Worm (Caenorhabditis elegans) whole organism, young adult: ENCODE results near the gene F07E5.7.

Experiments used
- B0035.1 ChIP-seq: sonication (generic microtip); optimal IDR thresholded peaks from 2 replicates; lab custom pipeline; 2016; ENCODE audit warnings: missing genetic modification characterization, mild to moderate bottlenecking, missing compliant biosample characterization, missing genotype, missing genetic modification reagents
- F23B12.7 ChIP-seq: sonication (generic microtip); optimal IDR thresholded peaks from 2 replicates; lab custom pipeline; 2017; ENCODE audit warnings: missing genetic modification characterization, mild to moderate bottlenecking, missing compliant biosample characterization, antibody characterized with exemption, moderate library complexity; ENCODE audit not compliant: insufficient read depth
- F39B2.1 ChIP-seq: fragments of 200-800 bp; sonication (Bioruptor generic); IDR thresholded peaks from 2 replicates; pipeline ENCODE4 v1.3.6; 2022; ENCODE audit warnings: missing genetic modification reagents, missing genetic modification characterization, missing compliant biosample characterization
- F49E8.2 ChIP-seq: sonication (generic microtip); optimal IDR thresholded peaks from 3 replicates; lab custom pipeline; 2017; ENCODE audit warnings: missing genetic modification characterization, mild to moderate bottlenecking, missing compliant biosample characterization, antibody characterized with exemption, moderate library complexity; ENCODE audit not compliant: insufficient read depth
- F52B5.7 ChIP-seq: sonication (generic microtip); optimal IDR thresholded peaks from 2 replicates; lab custom pipeline; 2016; ENCODE audit warnings: mild to moderate bottlenecking, missing genetic modification characterization, missing compliant biosample characterization
- K11D2.4 ChIP-seq: fragments of 200-800 bp; sonication (Bioruptor generic); IDR thresholded peaks from 2 replicates; pipeline ENCODE4 v1.3.6; 2022; ENCODE audit warnings: missing genetic modification reagents, missing genetic modification characterization, missing compliant biosample characterization
- T07F8.4 ChIP-seq: sonication (generic microtip); optimal IDR thresholded peaks from 2 replicates; lab custom pipeline; 2016; ENCODE audit warnings: mild to moderate bottlenecking, missing genetic modification characterization, moderate library complexity, missing compliant biosample characterization
- Y56A3A.18 ChIP-seq: fragments of 200-800 bp; sonication (Bioruptor generic); IDR thresholded peaks from 2 replicates; pipeline ENCODE4 v1.3.6; 2022; ENCODE audit warnings: missing genetic modification reagents, missing genetic modification characterization, missing compliant biosample characterization
- Y95B8A.8 ChIP-seq: fragments of 200-800 bp; sonication (Bioruptor generic); IDR thresholded peaks from 2 replicates; pipeline ENCODE4 v1.3.6; 2022; ENCODE audit warnings: missing genetic modification reagents, missing genetic modification characterization, missing compliant biosample characterization
- ama-1 ChIP-seq, 3 experiments: fragments of 150-350 bp in 1 of 3; sonication (generic microtip) in 2 of 3; optimal IDR thresholded peaks; 2 replicates each; lab custom pipeline; 2014 to 2018; ENCODE audit warnings: missing biosample characterization in 2 of 3, missing genetic modification characterization in 2 of 3, missing genetic modification reagents in 2 of 3
- aptf-2 ChIP-seq: fragments of 200-800 bp; sonication (Bioruptor generic); conservative IDR thresholded peaks from 2 replicates; pipeline ENCODE4 v1.3.6; 2022; ENCODE audit warnings: missing genetic modification reagents, missing genetic modification characterization, missing compliant biosample characterization
- cebp-2 ChIP-seq: fragments of 200-800 bp; sonication (Bioruptor generic); IDR thresholded peaks from 2 replicates; pipeline ENCODE4 v1.3.6; 2022; ENCODE audit warnings: missing genetic modification characterization, missing compliant biosample characterization
- ceh-100 ChIP-seq: fragments of 200-800 bp; sonication (Bioruptor generic); IDR thresholded peaks from 2 replicates; pipeline ENCODE4 v1.3.6; 2022; ENCODE audit warnings: missing genetic modification reagents, missing genetic modification characterization, missing compliant biosample characterization
- ceh-40 ChIP-seq: fragments of 200-800 bp; sonication (Bioruptor generic); IDR thresholded peaks from 2 replicates; pipeline ENCODE4 v1.3.6; 2022; ENCODE audit warnings: missing genetic modification characterization, missing compliant biosample characterization
- ceh-58 ChIP-seq: fragments of 200-800 bp; sonication (Bioruptor generic); IDR thresholded peaks from 2 replicates; pipeline ENCODE4 v1.3.6; 2022; ENCODE audit warnings: missing genetic modification characterization, missing compliant biosample characterization
- ceh-79 ChIP-seq: sonication (generic microtip); optimal IDR thresholded peaks from 2 replicates; lab custom pipeline; 2017; ENCODE audit warnings: mild to moderate bottlenecking, missing genetic modification characterization, missing compliant biosample characterization
- die-1 ChIP-seq: sonication (generic microtip); optimal IDR thresholded peaks from 2 replicates; lab custom pipeline; 2016; ENCODE audit warnings: missing genotype, mild to moderate bottlenecking, missing genetic modification characterization, missing compliant biosample characterization
- ekl-4 ChIP-seq: fragments of 200-800 bp; sonication (Bioruptor generic); IDR thresholded peaks from 2 replicates; pipeline ENCODE4 v1.3.6; 2022; ENCODE audit warnings: missing genetic modification reagents, missing genetic modification characterization, missing compliant biosample characterization
- ets-4 ChIP-seq: fragments of 200-800 bp; sonication (Bioruptor generic); optimal IDR thresholded peaks from 2 replicates; lab custom pipeline; 2018; ENCODE audit warnings: mild to moderate bottlenecking, missing genetic modification characterization, missing compliant biosample characterization
- him-1 ChIP-seq: sonication (generic microtip); optimal IDR thresholded peaks from 2 replicates; lab custom pipeline; 2016; ENCODE audit warnings: missing genotype, missing genetic modification reagents, missing genetic modification characterization, missing compliant biosample characterization
- hrde-1 ChIP-seq: sonication (generic microtip); optimal IDR thresholded peaks from 2 replicates; lab custom pipeline; 2016; ENCODE audit warnings: missing genetic modification characterization, mild to moderate bottlenecking, missing compliant biosample characterization, moderate library complexity, missing genotype, missing genetic modification reagents, borderline replicate concordance
- lag-1 ChIP-seq: fragments of 200-800 bp; sonication (Bioruptor generic); IDR thresholded peaks from 2 replicates; pipeline ENCODE4 v1.3.6; 2022; ENCODE audit warnings: missing genetic modification reagents, missing genetic modification characterization, missing compliant biosample characterization
- lin-26 ChIP-seq: fragments of 200-800 bp; sonication (Bioruptor generic); IDR thresholded peaks from 2 replicates; pipeline ENCODE4 v1.3.6; 2022; ENCODE audit warnings: missing genetic modification reagents, missing genetic modification characterization, missing compliant biosample characterization
- mcd-1 ChIP-seq: fragments of 200-800 bp; sonication (Bioruptor generic); IDR thresholded peaks from 2 replicates; pipeline ENCODE4 v1.3.6; 2022; ENCODE audit warnings: missing genetic modification reagents, missing genetic modification characterization, missing compliant biosample characterization
- nhr-80 ChIP-seq: sonication (generic microtip); optimal IDR thresholded peaks from 2 replicates; lab custom pipeline; 2016; ENCODE audit warnings: missing genetic modification characterization, missing compliant biosample characterization
- snpc-1.1 ChIP-seq: sonication (generic microtip); optimal IDR thresholded peaks from 2 replicates; lab custom pipeline; 2017; ENCODE audit warnings: missing genetic modification characterization, mild to moderate bottlenecking, missing compliant biosample characterization, antibody characterized with exemption, moderate library complexity, missing genotype, missing genetic modification reagents; ENCODE audit not compliant: insufficient read depth
- snpc-3.4 ChIP-seq: sonication (generic microtip); optimal IDR thresholded peaks from 2 replicates; lab custom pipeline; 2017; ENCODE audit warnings: missing genetic modification characterization, mild to moderate bottlenecking, missing compliant biosample characterization, antibody characterized with exemption, moderate library complexity, missing genotype, missing genetic modification reagents
- tbx-9 ChIP-seq: sonication (generic microtip); optimal IDR thresholded peaks from 2 replicates; lab custom pipeline; 2016; ENCODE audit warnings: borderline replicate concordance, missing genetic modification characterization, inconsistent platforms, missing compliant biosample characterization
- unc-130 ChIP-seq: sonication (generic microtip); optimal IDR thresholded peaks from 2 replicates; lab custom pipeline; 2016; ENCODE audit warnings: missing genetic modification reagents, missing genetic modification characterization, missing compliant biosample characterization
- unc-62 ChIP-seq: fragments of 150-350 bp; optimal IDR thresholded peaks from 2 replicates; lab custom pipeline; 2014; ENCODE audit warnings: missing biosample characterization, missing genetic modification reagents, missing genetic modification characterization
- zfh-2 ChIP-seq: fragments of 200-800 bp; sonication (Bioruptor generic); conservative IDR thresholded peaks from 2 replicates; pipeline ENCODE4 v1.3.6; 2022; ENCODE audit warnings: missing genetic modification reagents, missing genetic modification characterization, missing compliant biosample characterization
- ztf-26 ChIP-seq: sonication (generic microtip); optimal IDR thresholded peaks from 2 replicates; lab custom pipeline; 2017; ENCODE audit warnings: missing genetic modification characterization, missing compliant biosample characterization

F07E5.7 gene

ce11 chrII:2109943-2110342 lies 38.6 kb upstream of the F07E5.7 start, which contains the start of gene R52.5:
Gene R52.5, minus strand, starts transcription at chrII:2110043.
- TF ChIP-seq him-1 = peak; percentile 52
- TF ChIP-seq zfh-2 (GFP tag; lab: Robert Waterston, UW) = no peak
- TF ChIP-seq mcd-1 (GFP tag; lab: Robert Waterston, UW) = no peak

DNA sequence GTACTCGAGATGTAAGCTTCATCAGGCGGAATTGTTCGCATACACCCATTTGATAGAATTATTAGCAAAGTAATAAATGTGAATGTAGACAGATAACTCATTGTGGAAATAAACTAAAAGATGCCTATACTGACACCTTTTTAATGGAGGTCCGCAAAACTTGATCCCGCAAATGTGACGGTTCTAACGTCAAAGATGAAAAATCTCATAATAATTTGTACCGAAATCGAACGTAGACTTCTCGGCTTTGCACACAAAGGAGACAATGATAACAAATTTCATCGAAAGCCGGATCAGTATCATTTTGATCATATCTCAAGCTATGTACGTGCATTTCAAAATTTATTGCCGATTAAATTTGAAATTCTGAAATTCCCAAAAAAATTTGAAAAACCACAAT lies 37.0 kb upstream of the F07E5.7 start, which contains the start of gene R52.4:
Gene R52.4 (minus strand): TSS at position 101 of the 400 bp plus-strand sequence.
- TF ChIP-seq ceh-79 (tag; lab: Kevin White, UChicago) (no peak), T07F8.4 (tag; lab: Kevin White, UChicago) (no peak), Y95B8A.8 (GFP tag; lab: Robert Waterston, UW) (no peak), aptf-2 (GFP tag; lab: Robert Waterston, UW) (no peak), mcd-1 (GFP tag; lab: Robert Waterston, UW) (no peak), cebp-2 (GFP tag; lab: Robert Waterston, UW) (no peak), ztf-26 (tag; lab: Kevin White, UChicago) (no peak), nhr-80 (tag; lab: Kevin White, UChicago) (no peak), F23B12.7 (tag; lab: Kevin White, UChicago) (no peak), unc-62 (GFP tag; lab: Kevin White, UChicago) (no peak), ekl-4 (GFP tag; lab: Robert Waterston, UW) (no peak), F49E8.2 (tag; lab: Kevin White, UChicago) (no peak)

DNA sequence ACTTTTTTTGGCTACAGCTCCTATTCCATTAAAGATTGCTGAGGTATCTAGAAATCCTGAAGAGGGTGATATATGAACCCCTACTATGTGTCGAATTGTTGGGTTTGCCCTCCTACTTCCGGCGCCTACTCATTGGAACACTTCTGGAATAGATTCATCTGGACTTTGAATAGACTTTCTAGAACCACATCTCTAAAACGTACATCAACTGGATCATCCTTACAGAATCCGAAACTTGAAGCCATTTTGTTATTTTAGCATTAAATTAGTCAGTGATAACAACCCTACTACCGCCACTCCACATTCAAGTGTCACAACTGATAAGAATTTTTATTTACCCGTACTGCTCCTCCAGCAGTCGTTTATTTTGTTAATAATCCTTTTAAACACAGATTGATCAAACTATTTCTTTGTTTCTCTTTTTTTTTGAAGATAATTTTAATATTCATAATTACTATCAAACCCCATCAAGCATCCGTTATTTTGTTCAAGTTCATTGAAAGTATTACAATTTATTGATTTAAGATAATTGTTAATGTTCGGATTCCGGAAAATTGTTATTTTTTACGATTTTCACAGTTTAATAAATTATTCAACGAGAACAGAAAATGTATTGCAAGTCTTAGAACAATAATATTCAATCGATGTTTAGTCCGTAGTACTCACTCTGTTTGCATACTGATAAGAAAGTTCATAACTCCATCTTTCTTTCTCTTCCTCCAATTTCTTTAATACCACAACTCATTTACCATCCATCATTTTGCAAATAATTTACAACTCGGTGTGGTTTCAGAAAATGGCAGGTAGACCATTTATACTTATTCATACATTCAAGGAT lies 28.0 kb upstream of the F07E5.7 start, which contains the start of gene math-42:
Gene math-42 (plus strand): TSS at position 788 of the 838 bp plus-strand sequence.
- TF ChIP-seq snpc-3.4 (tag; lab: Kevin White, UChicago) (no peak), F39B2.1 (GFP tag; lab: Robert Waterston, UW) (no peak), ceh-58 (GFP tag; lab: Robert Waterston, UW) (no peak), nhr-80 (tag; lab: Kevin White, UChicago) (peak; percentile 27), B0035.1 (no peak), K11D2.4 (GFP tag; lab: Robert Waterston, UW) (no peak), ekl-4 (GFP tag; lab: Robert Waterston, UW) (no peak), die-1 (tag; lab: Kevin White, UChicago) (no peak)

ce11 chrII:2094924-2095650 lies 23.8 kb upstream of the F07E5.7 start, which contains the start of gene T16A1.2:
Gene T16A1.2, plus strand, starts transcription at chrII:2095600.
- TF ChIP-seq ceh-100 (GFP tag; lab: Robert Waterston, UW) = no peak
- TF ChIP-seq, all 124 proteins: peak for 0

DNA sequence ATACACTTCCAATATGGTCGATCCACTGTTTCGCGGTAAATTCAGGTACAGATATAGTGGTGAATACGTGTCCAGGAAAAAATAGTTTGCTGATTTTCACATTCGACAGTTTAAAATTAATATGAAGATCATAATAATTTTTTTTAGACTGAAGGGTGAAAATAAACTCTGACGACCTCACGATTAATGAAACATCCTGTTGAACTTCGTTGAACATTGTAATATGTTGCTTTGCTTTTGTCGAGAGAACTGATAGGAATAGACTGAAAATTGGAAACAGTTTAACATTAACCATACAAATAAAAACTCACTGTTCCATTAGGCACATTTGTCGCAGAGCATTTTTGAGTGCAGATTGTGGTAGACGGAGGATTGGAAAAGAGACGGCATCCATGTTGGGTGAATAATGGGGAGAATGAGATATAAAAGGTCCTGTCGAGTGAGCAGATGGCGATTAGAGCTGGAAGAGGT lies 22.2 kb upstream of the F07E5.7 start, which contains the start of gene fbxb-37:
Gene fbxb-37 (minus strand): TSS at position 421 of the 471 bp plus-strand sequence.
- no peak for TF ChIP-seq ceh-40 (GFP tag; lab: Robert Waterston, UW)
- TF ChIP-seq hrde-1 = no peak
- no peak for TF ChIP-seq lag-1 (GFP tag; lab: Robert Waterston, UW)
- no peak for TF ChIP-seq tbx-9 (tag; lab: Kevin White, UChicago)
- no peak for TF ChIP-seq ama-1 (optimal IDR thresholded peaks at IDR 0.05; lab: Kevin White, UChicago)
- no peak for TF ChIP-seq ama-1 (GFP tag; optimal IDR thresholded peaks at IDR 0.05; lab: Kevin White, UChicago)
- no peak for TF ChIP-seq snpc-1.1 (tag; lab: Kevin White, UChicago)
- TF ChIP-seq ets-4 (GFP tag; lab: Kevin White, UChicago) = no peak
- no peak for TF ChIP-seq lin-26
- TF ChIP-seq F52B5.7 = no peak
- TF ChIP-seq B0035.1 = no peak
- no peak for TF ChIP-seq Y56A3A.18
- no peak for TF ChIP-seq unc-130 (GFP tag; lab: Kevin White, UChicago)
